Fruit fly (Drosophila melanogaster) whole organism, embryonic: ENCODE results near the gene Glyat.

Experiments used
- CG10209 ChIP-seq: fragments of 200-800 bp; sonication (Bioruptor generic); optimal IDR thresholded peaks from 3 replicates; lab custom pipeline; 2017; ENCODE audit warnings: missing biosample characterization, mild to moderate bottlenecking, missing genetic modification characterization, missing genetic modification reagents
- CG10654 ChIP-seq: fragments of 200-800 bp; sonication (Bioruptor generic); optimal IDR thresholded peaks from 2 replicates; lab custom pipeline; 2016; ENCODE audit warnings: missing biosample characterization, missing genetic modification characterization
- CG11504 ChIP-seq: fragments of 200-800 bp; sonication (Bioruptor generic); optimal IDR thresholded peaks from 3 replicates; lab custom pipeline; 2019; ENCODE audit warnings: missing biosample characterization, mild to moderate bottlenecking, missing genetic modification characterization, moderate library complexity
- CG12104 ChIP-seq: fragments of 200-800 bp; sonication (Bioruptor generic); optimal IDR thresholded peaks from 3 replicates; lab custom pipeline; 2016; ENCODE audit warnings: missing biosample characterization, missing genetic modification characterization
- CG12299 ChIP-seq: fragments of 200-800 bp; sonication (Bioruptor generic); optimal IDR thresholded peaks from 2 replicates; lab custom pipeline; 2018; ENCODE audit warnings: missing biosample characterization, mild to moderate bottlenecking, missing genetic modification characterization
- CG13287 ChIP-seq: fragments of 200-800 bp; sonication (Bioruptor generic); IDR thresholded peaks from 2 replicates; pipeline ENCODE4 v1.3.6; 2022; ENCODE audit warnings: missing biosample characterization, missing genetic modification characterization; ENCODE audit not compliant: partially characterized antibody
- CG13424 ChIP-seq: fragments of 200-800 bp; sonication (Bioruptor generic); optimal IDR thresholded peaks from 2 replicates; lab custom pipeline; 2019; ENCODE audit warnings: missing biosample characterization, mild to moderate bottlenecking, missing genetic modification characterization, moderate library complexity
- CG13624 ChIP-seq: fragments of 200-800 bp; sonication (Bioruptor generic); optimal IDR thresholded peaks from 2 replicates; lab custom pipeline; 2016; ENCODE audit warnings: missing biosample characterization, missing genetic modification characterization
- CG1603 ChIP-seq: fragments of 200-800 bp; sonication (Bioruptor generic); optimal IDR thresholded peaks from 2 replicates; lab custom pipeline; 2019; ENCODE audit warnings: missing biosample characterization, mild to moderate bottlenecking, missing genetic modification characterization, moderate library complexity
- CG16779 ChIP-seq: fragments of 200-800 bp; sonication (Bioruptor generic); IDR thresholded peaks from 2 replicates; pipeline ENCODE4 v1.3.6; 2022; ENCODE audit warnings: missing biosample characterization, missing genetic modification characterization
- CG17568 ChIP-seq: fragments of 200-800 bp; sonication (Bioruptor generic); optimal IDR thresholded peaks from 2 replicates; lab custom pipeline; 2018; ENCODE audit warnings: missing biosample characterization, mild to moderate bottlenecking, missing genetic modification characterization, moderate library complexity
- CG17829 ChIP-seq: fragments of 200-800 bp; optimal IDR thresholded peaks from 2 replicates; lab custom pipeline; 2019; ENCODE audit warnings: missing biosample characterization, mild to moderate bottlenecking, missing genetic modification characterization, moderate library complexity
- CG1832 ChIP-seq: fragments of 200-800 bp; sonication (Bioruptor generic); optimal IDR thresholded peaks from 2 replicates; lab custom pipeline; 2017; ENCODE audit warnings: missing biosample characterization, mild to moderate bottlenecking, missing genetic modification characterization, inconsistent platforms
- CG30020 ChIP-seq: fragments of 200-800 bp; optimal IDR thresholded peaks from 2 replicates; lab custom pipeline; 2019; ENCODE audit warnings: missing biosample characterization, mild to moderate bottlenecking, missing genetic modification characterization, moderate library complexity
- CG3281 ChIP-seq: fragments of 200-800 bp; sonication (Bioruptor generic); optimal IDR thresholded peaks from 3 replicates; lab custom pipeline; 2017; ENCODE audit warnings: missing biosample characterization, mild to moderate bottlenecking, missing genetic modification characterization
- CG33213 ChIP-seq: fragments of 200-800 bp; sonication (Bioruptor generic); optimal IDR thresholded peaks from 3 replicates; lab custom pipeline; 2016; ENCODE audit warnings: missing biosample characterization, missing genetic modification characterization
- CG3847 ChIP-seq: fragments of 200-800 bp; sonication (Bioruptor generic); IDR thresholded peaks from 2 replicates; pipeline ENCODE4 v1.3.6; 2022; ENCODE audit warnings: missing biosample characterization, missing genetic modification characterization
- CG43689 ChIP-seq: fragments of 200-800 bp; sonication (Bioruptor generic); IDR thresholded peaks from 2 replicates; pipeline ENCODE4 v1.3.6; 2022; ENCODE audit warnings: missing biosample characterization, missing genetic modification characterization
- CG7963 ChIP-seq: fragments of 200-800 bp; sonication (Bioruptor generic); IDR thresholded peaks from 3 replicates; pipeline ENCODE4 v1.3.6; 2022; ENCODE audit warnings: missing biosample characterization, missing genetic modification characterization; ENCODE audit not compliant: partially characterized antibody
- CG7987 ChIP-seq: fragments of 200-800 bp; sonication (Bioruptor generic); optimal IDR thresholded peaks from 2 replicates; lab custom pipeline; 2018; ENCODE audit warnings: missing biosample characterization, mild to moderate bottlenecking, missing genetic modification characterization, moderate library complexity
- CG9727 ChIP-seq: fragments of 200-800 bp; sonication (Bioruptor generic); optimal IDR thresholded peaks from 3 replicates; lab custom pipeline; 2017; ENCODE audit warnings: missing biosample characterization, mild to moderate bottlenecking, missing genetic modification characterization
- CG9797 ChIP-seq: fragments of 200-800 bp; sonication (Bioruptor generic); optimal IDR thresholded peaks from 3 replicates; lab custom pipeline; 2018; ENCODE audit warnings: missing biosample characterization, mild to moderate bottlenecking, missing genetic modification characterization
- D ChIP-seq, 2 experiments: fragments of 200-800 bp in 1 of 2; fragments of >200 bp in 1 of 2; sonication (Bioruptor generic) in 1 of 2; optimal IDR thresholded peaks; 2 replicates in 1 of 2; 3 replicates in 1 of 2; lab custom pipeline; 2017; ENCODE audit warnings: mild to moderate bottlenecking in 1 of 2, missing biosample characterization in 1 of 2, missing genetic modification characterization in 1 of 2, missing genetic modification reagents in 1 of 2
- Dad ChIP-seq: fragments of 200-800 bp; sonication (Bioruptor generic); optimal IDR thresholded peaks from 3 replicates; lab custom pipeline; 2016; ENCODE audit warnings: missing biosample characterization, missing genetic modification characterization
- Elba2 ChIP-seq: fragments of 200-800 bp; sonication (Bioruptor generic); optimal IDR thresholded peaks from 3 replicates; lab custom pipeline; 2016; ENCODE audit warnings: missing biosample characterization, missing genetic modification characterization
- Fer3 ChIP-seq: fragments of 200-800 bp; sonication (Bioruptor generic); optimal IDR thresholded peaks from 2 replicates; lab custom pipeline; 2018; ENCODE audit warnings: missing biosample characterization, mild to moderate bottlenecking, missing genetic modification characterization, moderate library complexity
- Hey ChIP-seq: fragments of 200-800 bp; sonication (Bioruptor generic); optimal IDR thresholded peaks from 3 replicates; lab custom pipeline; 2018; ENCODE audit warnings: missing biosample characterization, mild to moderate bottlenecking, missing genetic modification characterization
- Lim3 ChIP-seq: fragments of 200-800 bp; sonication (Bioruptor generic); IDR thresholded peaks from 2 replicates; pipeline ENCODE4 v1.3.6; 2022; ENCODE audit warnings: missing biosample characterization, missing genetic modification characterization
- Lpt ChIP-seq: fragments of >200 bp; optimal IDR thresholded peaks from 2 replicates; lab custom pipeline; 2018; ENCODE audit warnings: missing biosample characterization, missing genetic modification characterization
- MBD-R2 ChIP-seq: fragments of 200-800 bp; sonication (Bioruptor generic); IDR thresholded peaks from 2 replicates; pipeline ENCODE4 v1.3.6; 2022; ENCODE audit warnings: missing biosample characterization, missing genetic modification characterization
- Mad ChIP-seq: fragments of 200-800 bp; sonication (Bioruptor generic); optimal IDR thresholded peaks from 2 replicates; lab custom pipeline; 2016; ENCODE audit warnings: missing biosample characterization, missing genetic modification characterization
- NK7.1 ChIP-seq: fragments of 200-800 bp; sonication (Bioruptor generic); optimal IDR thresholded peaks from 3 replicates; lab custom pipeline; 2016; ENCODE audit warnings: missing biosample characterization, missing genetic modification characterization
- Six4 ChIP-seq: fragments of 200-800 bp; sonication (Bioruptor generic); optimal IDR thresholded peaks from 2 replicates; lab custom pipeline; 2016; ENCODE audit warnings: missing biosample characterization, missing genetic modification characterization
- Usf ChIP-seq: fragments of 200-800 bp; sonication (Bioruptor generic); optimal IDR thresholded peaks from 2 replicates; lab custom pipeline; 2017; ENCODE audit warnings: missing genotype, missing biosample characterization, missing genetic modification characterization
- chn ChIP-seq: fragments of 200-800 bp; sonication (Bioruptor generic); optimal IDR thresholded peaks from 2 replicates; lab custom pipeline; 2016; ENCODE audit warnings: missing biosample characterization, missing genetic modification characterization
- ci ChIP-seq: fragments of 200-800 bp; sonication (Bioruptor generic); IDR thresholded peaks from 3 replicates; pipeline ENCODE4 v1.3.6; 2022; ENCODE audit warnings: missing biosample characterization, missing genetic modification characterization
- exex ChIP-seq: fragments of 200-800 bp; sonication (Bioruptor generic); optimal IDR thresholded peaks from 4 replicates; lab custom pipeline; 2018; ENCODE audit warnings: missing biosample characterization, mild to moderate bottlenecking, missing genetic modification characterization, moderate library complexity
- gem ChIP-seq: fragments of 200-800 bp; sonication (Bioruptor generic); optimal IDR thresholded peaks from 2 replicates; lab custom pipeline; 2019; ENCODE audit warnings: missing biosample characterization, mild to moderate bottlenecking, missing genetic modification characterization, moderate library complexity
- hbn ChIP-seq: fragments of 200-800 bp; sonication (Bioruptor generic); IDR thresholded peaks from 2 replicates; pipeline ENCODE4 v1.3.6; 2022; ENCODE audit warnings: missing biosample characterization, missing genetic modification characterization; ENCODE audit not compliant: partially characterized antibody
- kay ChIP-seq: fragments of 200-800 bp; sonication (Bioruptor generic); optimal IDR thresholded peaks from 2 replicates; lab custom pipeline; 2016; ENCODE audit warnings: missing biosample characterization, missing genetic modification characterization
- lbe ChIP-seq: fragments of 200-800 bp; sonication (Bioruptor generic); optimal IDR thresholded peaks from 2 replicates; lab custom pipeline; 2016; ENCODE audit warnings: missing biosample characterization, mild to moderate bottlenecking, missing genetic modification characterization
- nerfin-2 ChIP-seq: fragments of 200-800 bp; sonication (Bioruptor generic); IDR thresholded peaks from 2 replicates; pipeline ENCODE4 v1.3.6; 2022; ENCODE audit warnings: missing biosample characterization, missing genetic modification characterization; ENCODE audit not compliant: partially characterized antibody
- odd ChIP-seq: fragments of 200-800 bp; sonication (Bioruptor generic); optimal IDR thresholded peaks from 2 replicates; lab custom pipeline; 2017; ENCODE audit warnings: missing biosample characterization, mild to moderate bottlenecking, missing genetic modification characterization
- org-1 ChIP-seq: fragments of 200-800 bp; sonication (Bioruptor generic); optimal IDR thresholded peaks from 2 replicates; lab custom pipeline; 2017; ENCODE audit warnings: missing biosample characterization, missing genetic modification characterization
- sob ChIP-seq: fragments of 200-800 bp; sonication (Bioruptor generic); IDR thresholded peaks from 2 replicates; pipeline ENCODE4 v1.3.6; 2022; ENCODE audit warnings: missing biosample characterization, missing genetic modification characterization
- sqz ChIP-seq: fragments of 200-800 bp; sonication (Bioruptor generic); optimal IDR thresholded peaks from 3 replicates; lab custom pipeline; 2018; ENCODE audit warnings: missing biosample characterization, mild to moderate bottlenecking, missing genetic modification characterization
- tio ChIP-seq: fragments of 200-800 bp; sonication (Bioruptor generic); optimal IDR thresholded peaks from 2 replicates; lab custom pipeline; 2017; ENCODE audit warnings: missing biosample characterization, missing genetic modification characterization, inconsistent platforms
- ttk ChIP-seq: fragments of 200-800 bp; sonication (Bioruptor generic); IDR thresholded peaks from 2 replicates; pipeline ENCODE4 v2.1.2; 2022; ENCODE audit warnings: missing biosample characterization, missing genetic modification characterization
- usp ChIP-seq: fragments of >200 bp; optimal IDR thresholded peaks from 2 replicates; lab custom pipeline; 2017; ENCODE audit warnings: missing biosample characterization, missing genetic modification characterization
- yki ChIP-seq: fragments of >200 bp; optimal IDR thresholded peaks from 3 replicates; lab custom pipeline; 2018
- zfh2 ChIP-seq: fragments of 200-800 bp; sonication (Bioruptor generic); optimal IDR thresholded peaks from 2 replicates; lab custom pipeline; 2016; ENCODE audit warnings: missing biosample characterization, missing genetic modification characterization

Glyat gene

DNA sequence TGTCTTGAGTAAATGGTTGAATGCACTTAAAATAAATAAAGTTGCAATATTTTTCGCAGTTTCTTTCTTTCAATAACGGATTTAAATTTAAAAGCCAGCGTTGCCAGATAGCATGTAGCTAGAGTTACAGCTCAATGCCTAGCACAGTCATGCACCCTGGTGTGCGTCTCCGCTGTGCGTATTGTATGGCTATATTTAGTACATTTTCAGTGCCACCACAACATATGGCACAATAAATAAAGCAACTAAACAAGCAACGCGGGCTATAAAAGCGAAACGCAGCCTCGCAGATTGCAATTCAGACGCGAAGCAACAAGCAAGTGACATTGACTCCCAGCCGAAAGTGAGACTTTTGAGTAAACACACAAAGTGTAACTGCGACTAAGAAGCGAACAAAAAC is 11.8 kb downstream of the Glyat start, which contains the start of gene Sirup (continued):
- TF ChIP-seq CG13424 (tag; lab: Kevin White, UChicago) (no peak), exex (tag; lab: Kevin White, UChicago) (no peak), hbn (GFP tag; lab: Robert Waterston, UW) (no peak), D (optimal IDR thresholded peaks at IDR 0.05; lab: Kevin White, UChicago) (no peak), D (GFP tag; optimal IDR thresholded peaks at IDR 0.05; lab: Kevin White, UChicago) (no peak), CG1832 (no peak), Lpt (no peak), MBD-R2 (GFP tag; lab: Robert Waterston, UW) (peak; percentile 89), CG17568 (GFP tag; lab: Kevin White, UChicago) (no peak), Lim3 (GFP tag; lab: Robert Waterston, UW) (no peak), lbe (GFP tag; lab: Kevin White, UChicago) (no peak), CG9797 (GFP tag; lab: Kevin White, UChicago) (peak; percentile 50), CG10209 (GFP tag; lab: Kevin White, UChicago) (no peak), Six4 (GFP tag; lab: Kevin White, UChicago) (no peak), Dad (no peak), Usf (GFP tag; lab: Kevin White, UChicago) (no peak), CG12104 (no peak), Mad (no peak), CG7987 (GFP tag; lab: Kevin White, UChicago) (no peak), CG17829 (peak; percentile 20), CG30020 (tag; lab: Kevin White, UChicago) (peak; percentile 0), Fer3 (tag; lab: Kevin White, UChicago) (no peak), CG13624 (GFP tag; lab: Kevin White, UChicago) (no peak), Hey (tag; lab: Kevin White, UChicago) (no peak), CG16779 (GFP tag; lab: Robert Waterston, UW) (no peak), usp (GFP tag; lab: Kevin White, UChicago) (no peak), CG13287 (GFP tag; lab: Robert Waterston, UW) (peak; percentile 59), chn (no peak), CG3847 (peak; percentile 55; the same call in 1 of the 2 replicates), odd (GFP tag; lab: Kevin White, UChicago) (no peak), CG9727 (GFP tag; lab: Kevin White, UChicago) (no peak), CG10654 (GFP tag; lab: Kevin White, UChicago) (no peak), ttk (GFP tag; lab: Robert Waterston, UW) (no peak), org-1 (no peak), CG7963 (GFP tag; lab: Robert Waterston, UW) (no peak), CG33213 (GFP tag; lab: Kevin White, UChicago) (peak; percentile 62), ci (GFP tag; lab: Robert Waterston, UW) (peak; percentile 56; the same call in 1 of the 3 replicates), yki (lab: Kevin White, UChicago) (no peak), CG12299 (tag; lab: Kevin White, UChicago) (no peak), tio (GFP tag; lab: Kevin White, UChicago) (no peak), CG3281 (no peak), CG43689 (no peak), CG1603 (tag; lab: Kevin White, UChicago) (peak; percentile 60), NK7.1 (GFP tag; lab: Kevin White, UChicago) (no peak), sob (peak; percentile 68), gem (tag; lab: Kevin White, UChicago) (no peak), zfh2 (GFP tag; lab: Kevin White, UChicago) (no peak), sqz (no peak), CG11504 (peak; percentile 44), nerfin-2 (GFP tag; lab: Robert Waterston, UW) (peak; percentile 38; the same call in 1 of the 2 replicates), kay (no peak), Elba2 (GFP tag; lab: Kevin White, UChicago) (no peak)
